Worm (Caenorhabditis elegans) whole organism, late embryonic: ENCODE data around the gene Y113G7A.14.

ENCODE experiments used
- C08G9.2 ChIP-seq: sonication (generic microtip); optimal IDR thresholded peaks from 2 replicates; lab custom pipeline; 2016; ENCODE audit warnings: mild to moderate bottlenecking, missing genetic modification characterization, moderate library complexity, missing compliant biosample characterization
- C38D4.7 ChIP-seq: fragments of 200-800 bp; sonication (Bioruptor generic); optimal IDR thresholded peaks from 2 replicates; lab custom pipeline; 2018; ENCODE audit warnings: mild to moderate bottlenecking, missing genetic modification characterization, moderate library complexity, missing compliant biosample characterization
- F13H6.1 ChIP-seq: sonication (generic microtip); optimal IDR thresholded peaks from 2 replicates; lab custom pipeline; 2016; ENCODE audit warnings: missing genetic modification characterization, missing compliant biosample characterization
- ahr-1 ChIP-seq: sonication (generic microtip); optimal IDR thresholded peaks from 2 replicates; lab custom pipeline; 2016; ENCODE audit warnings: missing genetic modification characterization, missing compliant biosample characterization
- ceh-18 ChIP-seq: sonication (generic microtip); optimal IDR thresholded peaks from 2 replicates; lab custom pipeline; 2016; ENCODE audit warnings: missing genetic modification characterization, missing compliant biosample characterization
- ceh-2 ChIP-seq: sonication (generic microtip); optimal IDR thresholded peaks from 2 replicates; lab custom pipeline; 2016; ENCODE audit warnings: missing genotype, missing genetic modification characterization, missing compliant biosample characterization
- ceh-24 ChIP-seq: sonication (generic microtip); optimal IDR thresholded peaks from 2 replicates; lab custom pipeline; 2016; ENCODE audit warnings: mild to moderate bottlenecking, missing genetic modification characterization, missing compliant biosample characterization
- ceh-30 ChIP-seq: fragments of 150-350 bp; optimal IDR thresholded peaks from 2 replicates; lab custom pipeline; 2014; ENCODE audit warnings: missing biosample characterization, missing genetic modification characterization
- ceh-31 ChIP-seq: sonication (generic microtip); optimal IDR thresholded peaks from 2 replicates; lab custom pipeline; 2016; ENCODE audit warnings: missing genetic modification characterization, missing compliant biosample characterization
- ceh-48 ChIP-seq: sonication (generic microtip); optimal IDR thresholded peaks from 2 replicates; lab custom pipeline; 2016; ENCODE audit warnings: missing genetic modification characterization, inconsistent platforms, missing compliant biosample characterization
- ceh-9 ChIP-seq: sonication (generic microtip); optimal IDR thresholded peaks from 2 replicates; lab custom pipeline; 2016; ENCODE audit warnings: mild to moderate bottlenecking, missing genetic modification characterization, inconsistent platforms, missing compliant biosample characterization
- che-1 ChIP-seq: sonication (generic microtip); optimal IDR thresholded peaks from 2 replicates; lab custom pipeline; 2016; ENCODE audit warnings: mild to moderate bottlenecking, missing genetic modification characterization, missing compliant biosample characterization
- dmd-4 ChIP-seq: sonication (generic microtip); optimal IDR thresholded peaks from 2 replicates; lab custom pipeline; 2016; ENCODE audit warnings: borderline replicate concordance, missing genetic modification characterization, missing compliant biosample characterization
- elt-2 ChIP-seq: sonication (generic microtip); optimal IDR thresholded peaks from 2 replicates; lab custom pipeline; 2016; ENCODE audit warnings: missing genetic modification reagents, missing genetic modification characterization, missing compliant biosample characterization
- ets-4 ChIP-seq: sonication (generic microtip); optimal IDR thresholded peaks from 2 replicates; lab custom pipeline; 2016; ENCODE audit warnings: missing genetic modification characterization, missing compliant biosample characterization
- fkh-10 ChIP-seq: fragments of 150-350 bp; optimal IDR thresholded peaks from 2 replicates; lab custom pipeline; 2014; ENCODE audit warnings: missing biosample characterization, missing genetic modification reagents, missing genetic modification characterization
- fkh-6 ChIP-seq: sonication (generic microtip); optimal IDR thresholded peaks from 2 replicates; lab custom pipeline; 2016; ENCODE audit warnings: missing genetic modification characterization, missing compliant biosample characterization
- gmeb-2 ChIP-seq: sonication (generic microtip); optimal IDR thresholded peaks from 2 replicates; lab custom pipeline; 2016; ENCODE audit warnings: missing genetic modification characterization, inconsistent platforms, missing compliant biosample characterization
- hlh-13 ChIP-seq: fragments of 200-800 bp; sonication (Bioruptor generic); optimal IDR thresholded peaks from 2 replicates; lab custom pipeline; 2018; ENCODE audit warnings: mild to moderate bottlenecking, missing genetic modification characterization, missing compliant biosample characterization
- hlh-6 ChIP-seq: sonication (generic microtip); optimal IDR thresholded peaks from 2 replicates; lab custom pipeline; 2016; ENCODE audit warnings: missing genotype, missing genetic modification characterization, missing compliant biosample characterization
- madf-2 ChIP-seq: sonication (generic microtip); optimal IDR thresholded peaks from 2 replicates; lab custom pipeline; 2017; ENCODE audit warnings: missing genetic modification characterization, missing compliant biosample characterization
- nhr-11 ChIP-seq: fragments of 150-350 bp; optimal IDR thresholded peaks from 2 replicates; lab custom pipeline; 2014; ENCODE audit warnings: missing biosample characterization, missing genetic modification characterization
- nhr-232 ChIP-seq: sonication (generic microtip); optimal IDR thresholded peaks from 2 replicates; lab custom pipeline; 2016; ENCODE audit warnings: missing genetic modification characterization, missing compliant biosample characterization
- npax-4 ChIP-seq: sonication (generic microtip); optimal IDR thresholded peaks from 2 replicates; lab custom pipeline; 2016; ENCODE audit warnings: missing genetic modification characterization, missing compliant biosample characterization
- odd-2 ChIP-seq: sonication (generic microtip); optimal IDR thresholded peaks from 2 replicates; lab custom pipeline; 2017; ENCODE audit warnings: antibody characterized with exemption, mild to moderate bottlenecking, missing genetic modification characterization, missing compliant biosample characterization
- pag-3 ChIP-seq: sonication (generic microtip); optimal IDR thresholded peaks from 2 replicates; lab custom pipeline; 2016; ENCODE audit warnings: missing compliant biosample characterization, missing genetic modification characterization, borderline replicate concordance
- pax-1 ChIP-seq: fragments of 150-350 bp; optimal IDR thresholded peaks from 2 replicates; lab custom pipeline; 2014; ENCODE audit warnings: missing biosample characterization, missing genetic modification characterization
- pha-4 ChIP-seq: fragments of 150-350 bp; optimal IDR thresholded peaks from 2 replicates; lab custom pipeline; 2018; ENCODE audit warnings: missing biosample characterization, missing genetic modification reagents, missing genetic modification characterization
- rnt-1 ChIP-seq: sonication (generic microtip); optimal IDR thresholded peaks from 2 replicates; lab custom pipeline; 2016; ENCODE audit warnings: missing genetic modification characterization, missing compliant biosample characterization
- sox-2 ChIP-seq: fragments of 200-800 bp; sonication (Bioruptor generic); IDR thresholded peaks from 2 replicates; pipeline ENCODE4 v1.3.6; 2022; ENCODE audit warnings: missing genetic modification reagents, missing genetic modification characterization, missing compliant biosample characterization
- sox-4 ChIP-seq: sonication (generic microtip); optimal IDR thresholded peaks from 2 replicates; lab custom pipeline; 2017; ENCODE audit warnings: mild to moderate bottlenecking, missing genetic modification characterization, inconsistent platforms, missing compliant biosample characterization
- syd-9 ChIP-seq: sonication (generic microtip); optimal IDR thresholded peaks from 2 replicates; lab custom pipeline; 2016; ENCODE audit warnings: mild to moderate bottlenecking, missing genetic modification characterization, moderate library complexity, missing compliant biosample characterization
- tbx-7 ChIP-seq: sonication (generic microtip); optimal IDR thresholded peaks from 2 replicates; lab custom pipeline; 2016; ENCODE audit warnings: missing genotype, missing genetic modification characterization, missing compliant biosample characterization
- unc-3 ChIP-seq, 2 experiments: fragments of 200-800 bp in 1 of 2; sonication (Bioruptor generic) in 1 of 2; sonication (generic microtip) in 1 of 2; conservative IDR thresholded peaks in 1 of 2; optimal IDR thresholded peaks in 1 of 2; 2 replicates each; pipeline versions ENCODE4 v1.3.6 to Lab custom; 2016 to 2022; ENCODE audit warnings: missing compliant biosample characterization in 2 of 2, missing genetic modification characterization in 2 of 2, missing genetic modification reagents in 1 of 2
- unc-55 ChIP-seq: sonication (generic microtip); optimal IDR thresholded peaks from 2 replicates; lab custom pipeline; 2017; ENCODE audit warnings: missing biosample characterization, missing genetic modification reagents, missing genetic modification characterization
- unc-86 ChIP-seq: sonication (generic microtip); optimal IDR thresholded peaks from 2 replicates; lab custom pipeline; 2016; ENCODE audit warnings: missing genetic modification characterization, missing compliant biosample characterization
- zip-5 ChIP-seq: sonication (generic microtip); optimal IDR thresholded peaks from 2 replicates; lab custom pipeline; 2016; ENCODE audit warnings: missing genetic modification characterization, missing compliant biosample characterization
- ztf-16 ChIP-seq: sonication (generic microtip); optimal IDR thresholded peaks from 2 replicates; lab custom pipeline; 2017; ENCODE audit warnings: missing genetic modification characterization, missing compliant biosample characterization

Y113G7A.14 gene

ce11 chrV:20124393-20124792 is 13.9 kb downstream of the Y113G7A.14 start:
- TF ChIP-seq rnt-1 (tag; lab: Kevin White, UChicago) (no peak), unc-86 (tag; lab: Kevin White, UChicago) (no peak), odd-2 (tag; lab: Kevin White, UChicago) (no peak), ceh-2 (tag; lab: Kevin White, UChicago) (no peak), F13H6.1 (tag; lab: Kevin White, UChicago) (no peak), ceh-48 (tag; lab: Kevin White, UChicago) (no peak), syd-9 (tag; lab: Kevin White, UChicago) (no peak), npax-4 (tag; lab: Kevin White, UChicago) (no peak), nhr-232 (tag; lab: Kevin White, UChicago) (no peak), fkh-10 (GFP tag; lab: Kevin White, UChicago) (no peak), elt-2 (no peak), che-1 (no peak), hlh-6 (no peak), unc-3 (GFP tag; conservative IDR thresholded peaks at IDR 0.05; lab: Robert Waterston, UW) (no peak), unc-3 (tag; optimal IDR thresholded peaks at IDR 0.05; lab: Kevin White, UChicago) (no peak), ceh-31 (tag; lab: Kevin White, UChicago) (no peak), gmeb-2 (tag; lab: Kevin White, UChicago) (no peak), ceh-18 (tag; lab: Kevin White, UChicago) (no peak)

- TF ChIP-seq unc-3 (GFP tag; conservative IDR thresholded peaks at IDR 0.05; lab: Robert Waterston, UW) (no peak), unc-3 (tag; optimal IDR thresholded peaks at IDR 0.05; lab: Kevin White, UChicago) (no peak), ahr-1 (tag; lab: Kevin White, UChicago) (no peak)
- TF ChIP-seq, all 69 proteins: peak for 0
Observed at ce11 chrV:20123616-20124015, 14.6 kb downstream of the Y113G7A.14 start.

ce11 chrV:20123010-20123409 is 15.2 kb downstream of the Y113G7A.14 start:
- no peak for TF ChIP-seq ahr-1 (tag; lab: Kevin White, UChicago)
- no peak for TF ChIP-seq sox-2 (GFP tag; lab: Robert Waterston, UW)
- TF ChIP-seq pha-4 (tag; lab: Kevin White, UChicago) = no peak
- TF ChIP-seq C08G9.2 = no peak
- TF ChIP-seq pag-3 = no peak
- TF ChIP-seq ceh-30 (tag; lab: Kevin White, UChicago) = no peak
- no peak for TF ChIP-seq dmd-4 (tag; lab: Kevin White, UChicago)
- TF ChIP-seq madf-2 = no peak
- no peak for TF ChIP-seq unc-3 (GFP tag; conservative IDR thresholded peaks at IDR 0.05; lab: Robert Waterston, UW)
- no peak for TF ChIP-seq unc-3 (tag; optimal IDR thresholded peaks at IDR 0.05; lab: Kevin White, UChicago)
- no peak for TF ChIP-seq ceh-9
- TF ChIP-seq sox-4 (tag; lab: Kevin White, UChicago) = no peak
- TF ChIP-seq tbx-7 = no peak
- TF ChIP-seq ceh-24 (tag; lab: Kevin White, UChicago) = no peak
- no peak for TF ChIP-seq hlh-13 (GFP tag; lab: Kevin White, UChicago)
- no peak for TF ChIP-seq hlh-6
- no peak for TF ChIP-seq pax-1 (tag; lab: Kevin White, UChicago)
- no peak for TF ChIP-seq F13H6.1 (tag; lab: Kevin White, UChicago)

- TF ChIP-seq ets-4 (no peak), elt-2 (no peak), ztf-16 (tag; lab: Kevin White, UChicago) (no peak), zip-5 (no peak)
- TF ChIP-seq, all 69 proteins: peak for 0
Observed at ce11 chrV:20120623-20121165, 17.6 kb downstream of the Y113G7A.14 start, which contains the start of gene ncx-1. ncx-1 (minus strand) TSS chrV:20120673.

- TF ChIP-seq odd-2 (tag; lab: Kevin White, UChicago) (no peak), fkh-6 (tag; lab: Kevin White, UChicago) (no peak), unc-55 (GFP tag; lab: Kevin White, UChicago) (no peak), nhr-11 (tag; lab: Kevin White, UChicago) (no peak), C38D4.7 (GFP tag; lab: Kevin White, UChicago) (no peak), gmeb-2 (tag; lab: Kevin White, UChicago) (no peak), che-1 (no peak)
Observed at ce11 chrV:20119770-20120169, 18.5 kb downstream of the Y113G7A.14 start.
